Fruit fly (Drosophila melanogaster) whole organism, embryonic: ENCODE measurements around the gene CG31910.
A peak's percentile ranks its signal among the peaks of the same experiment; 100 is the strongest.

Source experiments
- Adf1 ChIP-seq: fragments of 200-800 bp; sonication (Bioruptor generic); IDR thresholded peaks from 2 replicates; pipeline ENCODE4 v1.3.6; 2022; ENCODE audit warnings: missing biosample characterization, missing genetic modification characterization
- Antp ChIP-seq: fragments of 200-800 bp; sonication (Bioruptor generic); optimal IDR thresholded peaks from 3 replicates; lab custom pipeline; 2016; ENCODE audit warnings: missing biosample characterization, missing genetic modification characterization
- Awh ChIP-seq: fragments of 200-800 bp; sonication (Bioruptor generic); IDR thresholded peaks from 2 replicates; pipeline ENCODE4, ENCODE4 v1.3.6; 2022; ENCODE audit warnings: missing biosample characterization, missing genetic modification characterization
- CG11085 ChIP-seq: fragments of 200-800 bp; sonication (Bioruptor generic); IDR thresholded peaks from 2 replicates; pipeline ENCODE4 v1.3.6; 2022; ENCODE audit warnings: missing biosample characterization, missing genetic modification characterization
- CG11456 ChIP-seq: fragments of 200-800 bp; sonication (Bioruptor generic); IDR thresholded peaks from 3 replicates; pipeline ENCODE4 v1.3.6; 2022; ENCODE audit warnings: missing biosample characterization, missing genetic modification characterization
- CG11695 ChIP-seq: fragments of 200-800 bp; sonication (Bioruptor generic); IDR thresholded peaks from 3 replicates; pipeline ENCODE4 v1.3.6; 2022; ENCODE audit warnings: missing biosample characterization, missing genetic modification characterization
- CG12071 ChIP-seq: fragments of 200-800 bp; sonication (Bioruptor generic); optimal IDR thresholded peaks from 3 replicates; lab custom pipeline; 2018; ENCODE audit warnings: missing biosample characterization, mild to moderate bottlenecking, missing genetic modification characterization
- CG12659 ChIP-seq: fragments of 200-800 bp; sonication (Bioruptor generic); optimal IDR thresholded peaks from 3 replicates; lab custom pipeline; 2017; ENCODE audit warnings: mild to moderate bottlenecking, missing biosample characterization, missing genetic modification reagents, missing genetic modification characterization
- CG13775 ChIP-seq: fragments of 200-800 bp; sonication (Bioruptor generic); optimal IDR thresholded peaks from 3 replicates; lab custom pipeline; 2017; ENCODE audit warnings: missing biosample characterization, mild to moderate bottlenecking, missing genetic modification characterization
- CG13894 ChIP-seq: fragments of 200-800 bp; sonication (Bioruptor generic); optimal IDR thresholded peaks from 3 replicates; lab custom pipeline; 2018; ENCODE audit warnings: missing biosample characterization, mild to moderate bottlenecking, missing genetic modification characterization, moderate library complexity
- CG14667 ChIP-seq: fragments of 200-800 bp; sonication (Bioruptor generic); IDR thresholded peaks from 2 replicates; pipeline ENCODE4 v1.3.6; 2022; ENCODE audit warnings: missing biosample characterization, missing genetic modification characterization
- CG15011 ChIP-seq: fragments of 200-800 bp; sonication (Bioruptor generic); optimal IDR thresholded peaks from 3 replicates; lab custom pipeline; 2018; ENCODE audit warnings: missing biosample characterization, mild to moderate bottlenecking, missing genetic modification characterization
- CG1603 ChIP-seq: fragments of 200-800 bp; sonication (Bioruptor generic); optimal IDR thresholded peaks from 2 replicates; lab custom pipeline; 2019; ENCODE audit warnings: missing biosample characterization, mild to moderate bottlenecking, missing genetic modification characterization, moderate library complexity
- CG17612 ChIP-seq: fragments of 200-800 bp; sonication (Bioruptor generic); IDR thresholded peaks from 2 replicates; pipeline ENCODE4 v1.3.6; 2022; ENCODE audit warnings: missing biosample characterization, missing genetic modification characterization
- CG17802 ChIP-seq: fragments of 200-800 bp; sonication (Bioruptor generic); optimal IDR thresholded peaks from 2 replicates; lab custom pipeline; 2018; ENCODE audit warnings: missing biosample characterization, mild to moderate bottlenecking, missing genetic modification characterization, moderate library complexity
- CG17912 ChIP-seq: fragments of 200-800 bp; sonication (Bioruptor generic); optimal IDR thresholded peaks from 2 replicates; lab custom pipeline; 2018; ENCODE audit warnings: missing biosample characterization, mild to moderate bottlenecking, missing genetic modification characterization
- CG34422 ChIP-seq: fragments of 200-800 bp; sonication (Bioruptor generic); IDR thresholded peaks from 3 replicates; pipeline ENCODE4 v1.3.6; 2022; ENCODE audit warnings: missing biosample characterization, missing genetic modification characterization
- CG43689 ChIP-seq: fragments of 200-800 bp; sonication (Bioruptor generic); IDR thresholded peaks from 2 replicates; pipeline ENCODE4 v1.3.6; 2022; ENCODE audit warnings: missing biosample characterization, missing genetic modification characterization
- CG6689 ChIP-seq: fragments of 200-800 bp; sonication (Bioruptor generic); IDR thresholded peaks from 2 replicates; pipeline ENCODE4 v1.3.6; 2022; ENCODE audit warnings: missing biosample characterization, missing genetic modification characterization
- CG7556 ChIP-seq: fragments of 200-800 bp; sonication (Bioruptor generic); optimal IDR thresholded peaks from 2 replicates; lab custom pipeline; 2017; ENCODE audit warnings: missing biosample characterization, mild to moderate bottlenecking, missing genetic modification characterization
- CG8359 ChIP-seq: fragments of 200-800 bp; sonication (Bioruptor generic); optimal IDR thresholded peaks from 2 replicates; lab custom pipeline; 2017; ENCODE audit warnings: missing biosample characterization, mild to moderate bottlenecking, missing genetic modification characterization, borderline replicate concordance
- CG8388 ChIP-seq: fragments of 200-800 bp; sonication (Bioruptor generic); optimal IDR thresholded peaks from 2 replicates; lab custom pipeline; 2019; ENCODE audit warnings: missing biosample characterization, mild to moderate bottlenecking, missing genetic modification characterization, moderate library complexity
- CG9932 ChIP-seq: fragments of 200-800 bp; sonication (Bioruptor generic); IDR thresholded peaks from 2 replicates; pipeline ENCODE4 v1.3.6; 2022; ENCODE audit warnings: missing biosample characterization, missing genetic modification characterization
- Dad ChIP-seq: fragments of 200-800 bp; sonication (Bioruptor generic); optimal IDR thresholded peaks from 3 replicates; lab custom pipeline; 2016; ENCODE audit warnings: missing biosample characterization, missing genetic modification characterization
- Dfd ChIP-seq, 2 experiments: fragments of >200 bp; optimal IDR thresholded peaks; 2 replicates each; lab custom pipeline; 2017; ENCODE audit warnings: missing biosample characterization in 2 of 2, missing genetic modification characterization in 2 of 2
- Elba2 ChIP-seq: fragments of 200-800 bp; sonication (Bioruptor generic); optimal IDR thresholded peaks from 3 replicates; lab custom pipeline; 2016; ENCODE audit warnings: missing biosample characterization, missing genetic modification characterization
- Fer3 ChIP-seq: fragments of 200-800 bp; sonication (Bioruptor generic); optimal IDR thresholded peaks from 2 replicates; lab custom pipeline; 2018; ENCODE audit warnings: missing biosample characterization, mild to moderate bottlenecking, missing genetic modification characterization, moderate library complexity
- Hey ChIP-seq: fragments of 200-800 bp; sonication (Bioruptor generic); optimal IDR thresholded peaks from 3 replicates; lab custom pipeline; 2018; ENCODE audit warnings: missing biosample characterization, mild to moderate bottlenecking, missing genetic modification characterization
- Pdp1 ChIP-seq, 2 experiments: fragments of 200-800 bp; sonication (Bioruptor generic); optimal IDR thresholded peaks; 3 replicates each; lab custom pipeline; 2016; ENCODE audit warnings: missing biosample characterization in 2 of 2, missing genetic modification characterization in 2 of 2, mild to moderate bottlenecking in 1 of 2, moderate library complexity in 1 of 2
- Rfx ChIP-seq: fragments of 200-800 bp; sonication (Bioruptor generic); IDR thresholded peaks from 2 replicates; pipeline ENCODE4 v1.3.6; 2022; ENCODE audit warnings: missing biosample characterization, missing genetic modification characterization
- Sry-β ChIP-seq: fragments of 200-800 bp; sonication (Bioruptor generic); optimal IDR thresholded peaks from 2 replicates; lab custom pipeline; 2018; ENCODE audit warnings: missing biosample characterization, mild to moderate bottlenecking, missing genetic modification characterization, moderate library complexity
- abd-A ChIP-seq: fragments of 200-800 bp; sonication (Bioruptor generic); optimal IDR thresholded peaks from 3 replicates; lab custom pipeline; 2019; ENCODE audit warnings: missing biosample characterization, mild to moderate bottlenecking, missing genetic modification characterization, moderate library complexity
- ase ChIP-seq: fragments of 200-800 bp; sonication (Bioruptor generic); IDR thresholded peaks from 3 replicates; pipeline ENCODE4 v1.3.6; 2022; ENCODE audit warnings: missing biosample characterization, missing genetic modification characterization
- caup ChIP-seq: fragments of 200-800 bp; sonication (Bioruptor generic); optimal IDR thresholded peaks from 3 replicates; lab custom pipeline; 2017; ENCODE audit warnings: missing biosample characterization, mild to moderate bottlenecking, missing genetic modification characterization, moderate library complexity; ENCODE audit not compliant: severe bottlenecking
- chinmo ChIP-seq: fragments of 200-800 bp; sonication (Bioruptor generic); IDR thresholded peaks from 4 replicates; pipeline ENCODE4 v1.3.6; 2022; ENCODE audit warnings: missing biosample characterization, missing genetic modification characterization; ENCODE audit not compliant: partially characterized antibody
- dm ChIP-seq: fragments of 200-800 bp; sonication (Bioruptor generic); optimal IDR thresholded peaks from 3 replicates; lab custom pipeline; 2016; ENCODE audit warnings: missing biosample characterization, missing genetic modification characterization
- grau ChIP-seq: fragments of 200-800 bp; optimal IDR thresholded peaks from 3 replicates; lab custom pipeline; 2019; ENCODE audit warnings: missing biosample characterization, mild to moderate bottlenecking, missing genetic modification characterization, moderate library complexity
- knrl ChIP-seq: fragments of 200-800 bp; sonication (Bioruptor generic); IDR thresholded peaks from 3 replicates; pipeline ENCODE4 v1.3.6; 2022; ENCODE audit warnings: missing biosample characterization, missing genetic modification characterization; ENCODE audit not compliant: partially characterized antibody
- lola ChIP-seq, 3 experiments: fragments of >200 bp in 2 of 3; fragments of 200-800 bp in 1 of 3; sonication (Bioruptor generic) in 1 of 3; optimal IDR thresholded peaks; 2 replicates each; lab custom pipeline; 2017 to 2019; ENCODE audit warnings: missing biosample characterization in 3 of 3, missing genetic modification characterization in 3 of 3, mild to moderate bottlenecking in 1 of 3, moderate library complexity in 1 of 3
- lov ChIP-seq, 2 experiments: fragments of 200-800 bp in 1 of 2; fragments of >200 bp in 1 of 2; sonication (Bioruptor generic) in 1 of 2; IDR thresholded peaks in 1 of 2; optimal IDR thresholded peaks in 1 of 2; 2 replicates in 1 of 2; 3 replicates in 1 of 2; pipeline versions ENCODE4 v1.3.6 to Lab custom; 2017 to 2022; ENCODE audit warnings: missing biosample characterization in 1 of 2, missing genetic modification characterization in 1 of 2
- luna ChIP-seq: fragments of 200-800 bp; sonication (Bioruptor generic); optimal IDR thresholded peaks from 2 replicates; lab custom pipeline; 2016; ENCODE audit warnings: missing biosample characterization, missing genetic modification characterization
- oc ChIP-seq: fragments of 200-800 bp; sonication (Bioruptor generic); optimal IDR thresholded peaks from 2 replicates; lab custom pipeline; 2018; ENCODE audit warnings: missing biosample characterization, mild to moderate bottlenecking, missing genetic modification characterization, moderate library complexity
- otp ChIP-seq: fragments of 200-800 bp; sonication (Bioruptor generic); IDR thresholded peaks from 3 replicates; pipeline ENCODE4, ENCODE4 v1.3.6; 2022; ENCODE audit warnings: missing biosample characterization, missing genetic modification characterization
- sd ChIP-seq: fragments of 200-800 bp; sonication (Bioruptor generic); optimal IDR thresholded peaks from 3 replicates; lab custom pipeline; 2018; ENCODE audit warnings: missing biosample characterization, mild to moderate bottlenecking, missing genetic modification characterization, moderate library complexity
- sna ChIP-seq: fragments of 200-800 bp; sonication (Bioruptor generic); IDR thresholded peaks from 2 replicates; pipeline ENCODE4 v1.3.6; 2022; ENCODE audit warnings: missing biosample characterization, missing genetic modification characterization; ENCODE audit not compliant: partially characterized antibody
- sug ChIP-seq: fragments of 200-800 bp; optimal IDR thresholded peaks from 2 replicates; lab custom pipeline; 2019; ENCODE audit warnings: missing biosample characterization, mild to moderate bottlenecking, missing genetic modification characterization, moderate library complexity
- vvl ChIP-seq: fragments of 200-800 bp; sonication (Bioruptor generic); IDR thresholded peaks from 2 replicates; pipeline ENCODE4 v1.3.6; 2022; ENCODE audit warnings: missing biosample characterization, missing genetic modification characterization

The CG31910 gene

DNA sequence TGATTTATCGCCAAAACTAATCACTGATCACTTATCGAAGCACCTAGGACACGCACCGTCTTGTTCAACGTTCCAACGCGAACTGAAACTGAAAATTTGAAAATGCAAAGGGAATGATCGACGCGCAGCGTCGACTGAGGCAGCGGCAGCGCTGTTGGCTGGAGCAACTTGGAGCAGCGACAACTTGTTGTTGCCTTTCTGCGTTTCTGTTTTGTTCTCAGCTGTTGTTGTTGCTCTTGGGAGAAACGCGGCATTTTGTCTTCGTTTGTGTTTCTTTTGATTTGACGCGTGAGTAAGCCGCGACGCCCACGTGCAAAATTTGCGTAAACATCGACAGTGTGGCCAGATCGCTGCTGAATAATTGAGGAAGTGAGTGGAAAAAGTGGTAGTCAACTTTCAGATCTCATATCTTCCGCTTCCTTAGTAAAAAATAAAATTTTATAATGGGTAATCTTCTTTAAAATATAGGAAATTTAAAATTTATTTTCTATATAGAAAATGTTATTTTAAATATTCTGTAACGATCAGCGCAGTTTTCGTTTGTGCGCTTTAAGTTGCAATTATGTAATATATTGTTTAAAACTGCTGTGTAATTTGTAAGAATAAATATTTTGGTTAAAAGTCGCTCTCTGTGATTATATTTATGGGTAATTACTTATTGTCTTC lies 36.3 kb downstream of the CG31910 start, which contains the start of gene Tsp (continued):
- TF ChIP-seq lov (optimal IDR thresholded peaks at IDR 0.05; lab: Kevin White, UChicago) (no peak), lov (GFP tag; IDR thresholded peaks at IDR 0.05; lab: Robert Waterston, UW) (no peak), CG9932 (GFP tag; lab: Robert Waterston, UW) (no peak), CG11085 (GFP tag; lab: Robert Waterston, UW) (no peak), Rfx (0 out of 2 replicates have a peak, but pooled peaks have one; percentile 23), CG17612 (GFP tag; lab: Robert Waterston, UW) (no peak), CG8388 (GFP tag; lab: Kevin White, UChicago) (no peak), CG17802 (tag; lab: Kevin White, UChicago) (no peak), CG17912 (no peak), Fer3 (no peak), ase (no peak), CG15011 (GFP tag; lab: Kevin White, UChicago) (no peak), Dfd (GFP tag; optimal IDR thresholded peaks at IDR 0.05; lab: Kevin White, UChicago) (no peak), Elba2 (GFP tag; lab: Kevin White, UChicago) (no peak), CG11456 (GFP tag; lab: Robert Waterston, UW) (no peak), luna (no peak), CG13775 (GFP tag; lab: Kevin White, UChicago) (no peak), caup (GFP tag; lab: Kevin White, UChicago) (no peak), dm (peak; percentile 68), CG12659 (no peak), CG12071 (GFP tag; lab: Kevin White, UChicago) (no peak)

DNA sequence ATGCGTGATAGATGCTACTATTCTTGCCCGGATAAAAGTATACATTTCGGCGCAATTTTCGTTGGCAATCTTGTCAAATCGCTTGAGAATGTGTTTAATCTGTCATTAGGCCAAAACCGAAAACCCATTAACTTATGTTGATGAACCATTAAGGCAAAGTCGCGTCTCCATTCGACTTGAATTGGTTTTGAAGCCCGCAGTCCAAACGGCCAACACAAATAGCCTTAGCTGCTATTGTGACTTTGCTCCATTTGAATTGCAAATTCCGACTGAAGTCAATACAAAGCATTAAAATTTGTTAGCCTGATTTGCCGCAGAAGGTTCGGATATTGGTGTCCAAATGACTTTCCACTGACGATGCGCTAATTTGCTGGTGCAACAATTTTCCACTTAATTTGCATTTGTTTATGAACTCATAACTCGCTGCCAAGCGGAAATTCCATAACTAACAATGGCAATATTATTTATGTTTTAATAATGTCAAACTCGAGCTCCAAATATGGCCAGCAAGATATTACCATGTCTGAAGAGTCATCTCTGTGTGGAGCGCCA lies 39.0 kb downstream of the CG31910 start:
- TF ChIP-seq abd-A (tag; lab: Kevin White, UChicago) (peak; percentile 74), CG6689 (GFP tag; lab: Robert Waterston, UW) (no peak), CG7556 (no peak), lola (GFP tag; optimal IDR thresholded peaks at IDR 0.05; lab: Kevin White, UChicago) (no peak), CG34422 (GFP tag; lab: Robert Waterston, UW) (no peak), oc (tag; lab: Kevin White, UChicago) (peak; percentile 16), vvl (GFP tag; lab: Robert Waterston, UW) (peak; percentile 65; the same call in 1 of the 2 replicates), Sry-β (no peak), sd (peak; percentile 43), sug (no peak), ase (no peak), chinmo (GFP tag; lab: Robert Waterston, UW) (peak; percentile 73; the same call in 1 of the 4 replicates), grau (no peak), Pdp1 (GFP tag; optimal IDR thresholded peaks at IDR 0.05; lab: Kevin White, UChicago) (peak in 1 of 2 experiments; percentile 9), CG13894 (tag; lab: Kevin White, UChicago) (peak; percentile 1), Awh (GFP tag; lab: Robert Waterston, UW) (peak; percentile 69; the same call in 1 of the 2 replicates), Hey (tag; lab: Kevin White, UChicago) (no peak)

dm6 chr2L:6705081-6705480 lies 40.3 kb downstream of the CG31910 start:
- TF ChIP-seq CG43689 (GFP tag; lab: Robert Waterston, UW) (no peak), CG1603 (tag; lab: Kevin White, UChicago) (no peak), CG11695 (no peak), Adf1 (GFP tag; lab: Robert Waterston, UW) (peak; percentile 67; the same call in 1 of the 2 replicates), sna (GFP tag; lab: Robert Waterston, UW) (0 out of 2 replicates have a peak, but pooled peaks have one; percentile 15), Dad (no peak), abd-A (tag; lab: Kevin White, UChicago) (no peak), otp (GFP tag; lab: Robert Waterston, UW) (0 out of 3 replicates have a peak, but pooled peaks have one; percentile 6), CG14667 (GFP tag; lab: Robert Waterston, UW) (no peak), CG8359 (GFP tag; lab: Kevin White, UChicago) (peak; percentile 99), Antp (GFP tag; lab: Kevin White, UChicago) (no peak), knrl (GFP tag; lab: Robert Waterston, UW) (0 out of 3 replicates have a peak, but pooled peaks have one; percentile 15)
